Fruit fly (Drosophila melanogaster): Measurements from ENCODE around the gene CG32486.

The CG32486 gene

DNA sequence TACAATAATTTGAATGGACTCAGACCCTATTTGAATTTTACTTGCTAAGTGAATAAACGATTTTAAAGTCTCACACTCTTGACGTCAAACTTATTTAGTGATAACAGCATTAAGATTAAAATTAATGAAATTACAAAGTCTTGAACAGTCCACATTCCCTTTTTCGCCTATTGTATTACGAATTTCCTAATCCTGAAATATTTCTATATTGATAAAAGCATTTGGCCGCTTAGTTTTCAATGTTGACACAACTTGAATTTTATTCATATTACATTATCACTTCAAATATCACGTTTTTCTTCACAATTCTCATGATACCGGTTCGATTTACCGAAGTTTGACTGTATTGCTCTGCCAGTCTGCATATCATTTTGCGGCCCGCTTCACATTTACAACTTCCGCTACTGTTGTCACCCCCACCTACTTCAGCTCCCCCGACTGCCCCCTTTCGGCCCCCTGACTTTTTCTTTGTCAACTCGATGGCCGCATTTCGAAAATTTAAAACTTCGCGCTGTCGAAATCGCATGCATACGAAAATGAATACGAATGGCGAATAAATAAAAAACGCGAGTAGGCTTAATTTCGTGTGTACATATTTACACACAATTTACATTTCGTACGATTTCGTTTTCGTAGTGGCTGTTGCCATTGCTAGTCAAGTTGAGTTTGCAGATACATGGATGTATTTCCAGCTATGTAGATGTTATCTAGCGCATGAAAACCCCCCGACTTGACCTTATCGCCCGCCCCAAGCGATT is 7.9 kb upstream of the CG32486 start (continued):
- TF ChIP-seq CG13123 (GFP tag; optimal IDR thresholded peaks at IDR 0.05) (no peak), sr (GFP tag; IDR thresholded peaks at IDR 0.05) (0 out of 3 replicates have a peak, but pooled peaks have one; percentile 42), CG6689 (GFP tag; IDR thresholded peaks at IDR 0.05) (no peak), CG16815 (GFP tag; optimal IDR thresholded peaks at IDR 0.05) (no peak), Ets65A (GFP tag) (no peak), seq (GFP tag; IDR thresholded peaks at IDR 0.05) (0 out of 2 replicates have a peak, but pooled peaks have one; percentile 41), wdn (GFP tag; IDR thresholded peaks at IDR 0.05) (no peak), lilli (GFP tag; optimal IDR thresholded peaks at IDR 0.05) (peak; percentile 26), CG2120 (GFP tag; optimal IDR thresholded peaks at IDR 0.05) (peak; percentile 60), mirr (GFP tag; optimal IDR thresholded peaks at IDR 0.05) (peak; percentile 89), CG33557 (GFP tag; optimal IDR thresholded peaks at IDR 0.05) (no peak), CG34224 (GFP tag; IDR thresholded peaks at IDR 0.05; ENCODE audit: partially characterized antibody) (no peak), bab2 (GFP tag; optimal IDR thresholded peaks at IDR 0.05) (no peak), CG30403 (GFP tag; optimal IDR thresholded peaks at IDR 0.05) (peak; percentile 50), ab (GFP tag; optimal IDR thresholded peaks at IDR 0.05) (no peak), CG11504 (tag; optimal IDR thresholded peaks at IDR 0.05) (peak; percentile 71), CG18599 (GFP tag; optimal IDR thresholded peaks at IDR 0.05) (peak; percentile 61), Eip74EF (GFP tag; optimal IDR thresholded peaks at IDR 0.05) (peak; percentile 21 to 86), sna (GFP tag; IDR thresholded peaks at IDR 0.05; ENCODE audit: partially characterized antibody) (no peak), CG17186 (GFP tag; optimal IDR thresholded peaks at IDR 0.05) (no peak), ftz-f1 (GFP tag; optimal IDR thresholded peaks at IDR 0.05) (no peak), Antp (GFP tag; optimal IDR thresholded peaks at IDR 0.05) (no peak), Atf6 (GFP tag; IDR thresholded peaks at IDR 0.05) (0 out of 2 replicates have a peak, but pooled peaks have one; percentile 44), Scr (GFP tag; IDR thresholded peaks at IDR 0.05; ENCODE audit: partially characterized antibody) (no peak), ac (GFP tag; optimal IDR thresholded peaks at IDR 0.05) (no peak), NK7.1 (GFP tag; optimal IDR thresholded peaks at IDR 0.05) (no peak), emc (GFP tag; optimal IDR thresholded peaks at IDR 0.05) (no peak), CG4328 (GFP tag; optimal IDR thresholded peaks at IDR 0.05) (peak; percentile 46), chn (GFP tag; optimal IDR thresholded peaks at IDR 0.05) (no peak), CG18011 (GFP tag; optimal IDR thresholded peaks at IDR 0.05) (no peak), gcm (GFP tag; optimal IDR thresholded peaks at IDR 0.05) (no peak), CG11085 (GFP tag; IDR thresholded peaks at IDR 0.05) (no peak), Xrp1 (GFP tag; IDR thresholded peaks at IDR 0.05) (no peak; the same call in 1 of the 2 replicates), jing (GFP tag; optimal IDR thresholded peaks at IDR 0.05) (no peak), CG18619 (GFP tag; optimal IDR thresholded peaks at IDR 0.05) (no peak), CG6683 (GFP tag; optimal IDR thresholded peaks at IDR 0.05) (peak; percentile 47), CG17385 (GFP tag; optimal IDR thresholded peaks at IDR 0.05) (peak; percentile 10), CG9932 (GFP tag; IDR thresholded peaks at IDR 0.05) (no peak), fru (optimal IDR thresholded peaks at IDR 0.05) (no peak), Max (GFP tag; optimal IDR thresholded peaks at IDR 0.05) (no peak), CG33213 (GFP tag; optimal IDR thresholded peaks at IDR 0.05) (no peak), CG17361 (GFP tag; IDR thresholded peaks at IDR 0.05) (peak; percentile 74), Sox102F (GFP tag; optimal IDR thresholded peaks at IDR 0.05) (peak; percentile 48), tll (GFP tag; optimal IDR thresholded peaks at IDR 0.05) (no peak), Mes4 (GFP tag; optimal IDR thresholded peaks at IDR 0.05) (no peak), stc (GFP tag; IDR thresholded peaks at IDR 0.05) (0 out of 2 replicates have a peak, but pooled peaks have one; percentile 56), CG12744 (GFP tag; optimal IDR thresholded peaks at IDR 0.05) (no peak), CG4854 (GFP tag; optimal IDR thresholded peaks at IDR 0.05) (no peak), aop (GFP tag; IDR thresholded peaks at IDR 0.05) (peak; percentile 58; the same call in 1 of the 2 replicates)

Data from whole organism, embryonic.